Worm (Caenorhabditis elegans): ENCODE results near the gene F40G9.9.

- TF ChIP-seq ceh-28 (tag; optimal IDR thresholded peaks at IDR 0.05): no peak
- TF ChIP-seq unc-39 (tag; optimal IDR thresholded peaks at IDR 0.05): no peak
- TF ChIP-seq elt-3 (tag; optimal IDR thresholded peaks at IDR 0.05): no peak
- TF ChIP-seq ceh-16 (tag; optimal IDR thresholded peaks at IDR 0.05): no peak
These were observed 17.8 kb upstream of the F40G9.9 start for ce11 chrIII:189280-189679.
